Worm (Caenorhabditis elegans) whole organism, L4/young adult: ENCODE results near the gene ZK1321.4.

ENCODE experiments used
- W03F9.2 ChIP-seq: fragments of 150-350 bp; optimal IDR thresholded peaks from 2 replicates; lab custom pipeline; 2014; ENCODE audit warnings: missing biosample characterization, missing genetic modification characterization
- dao-5 ChIP-seq: sonication (generic microtip); optimal IDR thresholded peaks from 2 replicates; lab custom pipeline; 2016; ENCODE audit warnings: missing genotype, missing genetic modification characterization, moderate library complexity, missing compliant biosample characterization
- him-1 ChIP-seq: sonication (generic microtip); optimal IDR thresholded peaks from 2 replicates; lab custom pipeline; 2016; ENCODE audit warnings: missing genotype, missing genetic modification reagents, missing genetic modification characterization, missing compliant biosample characterization

Gene ZK1321.4

ce11 chrII:9775790-9776189 lies 2.0 kb upstream of the ZK1321.4 start, which contains the start of gene T10B9.9:
Gene T10B9.9 (minus strand): TSS chrII:9775890.
- no peak for TF ChIP-seq dao-5 (tag; lab: Kevin White, UChicago)
- TF ChIP-seq him-1 (tag; lab: Kevin White, UChicago), result no peak
- no peak for TF ChIP-seq W03F9.2 (tag; lab: Kevin White, UChicago)

- TF ChIP-seq dao-5 (tag; lab: Kevin White, UChicago) (peak; percentile 6), him-1 (tag; lab: Kevin White, UChicago) (peak; percentile 32), W03F9.2 (tag; lab: Kevin White, UChicago) (peak; percentile 54)
Observed at ce11 chrII:9774653-9775052, 911 bp upstream of the ZK1321.4 start.

ce11 chrII:9769797-9770520 lies 3.8 kb downstream of the ZK1321.4 start, which contains the start of gene aqp-10:
Gene aqp-10 (minus strand): TSS chrII:9769847.
- no peak for TF ChIP-seq dao-5 (tag; lab: Kevin White, UChicago)
- TF ChIP-seq him-1 (tag; lab: Kevin White, UChicago), result no peak
- TF ChIP-seq W03F9.2 (tag; lab: Kevin White, UChicago), result peak; percentile 53

ce11 chrII:9764696-9765095 lies 9.0 kb downstream of the ZK1321.4 start:
- no peak for TF ChIP-seq W03F9.2 (tag; lab: Kevin White, UChicago)
- TF ChIP-seq him-1 (tag; lab: Kevin White, UChicago), result no peak
- TF ChIP-seq dao-5 (tag; lab: Kevin White, UChicago), result no peak

- TF ChIP-seq dao-5 (tag; lab: Kevin White, UChicago) (no peak), W03F9.2 (tag; lab: Kevin White, UChicago) (no peak), him-1 (tag; lab: Kevin White, UChicago) (no peak)
Observed at ce11 chrII:9759382-9759781, 14.4 kb downstream of the ZK1321.4 start.

- TF ChIP-seq him-1 (tag; lab: Kevin White, UChicago) (no peak), dao-5 (tag; lab: Kevin White, UChicago) (no peak), W03F9.2 (tag; lab: Kevin White, UChicago) (no peak)
Observed at ce11 chrII:9757651-9758282, 16.0 kb downstream of the ZK1321.4 start, which contains the start of gene shk-1. Gene shk-1 (plus strand): TSS chrII:9758232.

- TF ChIP-seq him-1 (tag; lab: Kevin White, UChicago) (no peak), dao-5 (tag; lab: Kevin White, UChicago) (no peak), W03F9.2 (tag; lab: Kevin White, UChicago) (no peak)
Observed at ce11 chrII:9755425-9755824, 18.3 kb downstream of the ZK1321.4 start.

ce11 chrII:9753730-9754129 lies 20.0 kb downstream of the ZK1321.4 start, which contains the start of gene ZK1321.1:
Gene ZK1321.1 (plus strand): TSS chrII:9754030.
- TF ChIP-seq W03F9.2 (tag; lab: Kevin White, UChicago), result no peak
- no peak for TF ChIP-seq him-1 (tag; lab: Kevin White, UChicago)
- no peak for TF ChIP-seq dao-5 (tag; lab: Kevin White, UChicago)

ce11 chrII:9753056-9753455 lies 20.7 kb downstream of the ZK1321.4 start, which contains the start of gene Y53C12B.7:
Gene Y53C12B.7 (minus strand): TSS chrII:9753218.
- TF ChIP-seq dao-5 (tag; lab: Kevin White, UChicago) (no peak), W03F9.2 (tag; lab: Kevin White, UChicago) (no peak), him-1 (tag; lab: Kevin White, UChicago) (no peak)

ce11 chrII:9752278-9752677 lies 21.5 kb downstream of the ZK1321.4 start:
- no peak for TF ChIP-seq dao-5 (tag; lab: Kevin White, UChicago)
- TF ChIP-seq him-1 (tag; lab: Kevin White, UChicago), result no peak
- TF ChIP-seq W03F9.2 (tag; lab: Kevin White, UChicago), result no peak

ce11 chrII:9746069-9746468 lies 27.7 kb downstream of the ZK1321.4 start, which contains the start of the genes Y53C12B.1 and nos-3:
Gene Y53C12B.1 (minus strand): TSS chrII:9746078.
Gene nos-3 (plus strand): TSS chrII:9746316.
- no peak for TF ChIP-seq dao-5 (tag; lab: Kevin White, UChicago)
- peak; percentile 85 for TF ChIP-seq W03F9.2 (tag; lab: Kevin White, UChicago)
- TF ChIP-seq him-1 (tag; lab: Kevin White, UChicago), result peak; percentile 14

ce11 chrII:9742784-9743183 lies 31.0 kb downstream of the ZK1321.4 start, which contains the start of gene pno-1:
Gene pno-1 (minus strand): TSS chrII:9742884.
- TF ChIP-seq him-1 (tag; lab: Kevin White, UChicago) (no peak), W03F9.2 (tag; lab: Kevin White, UChicago) (no peak), dao-5 (tag; lab: Kevin White, UChicago) (no peak)

ce11 chrII:9741400-9741799 lies 32.3 kb downstream of the ZK1321.4 start:
- TF ChIP-seq him-1 (tag; lab: Kevin White, UChicago) (no peak), dao-5 (tag; lab: Kevin White, UChicago) (no peak), W03F9.2 (tag; lab: Kevin White, UChicago) (no peak)
